Fruit fly (Drosophila melanogaster) S2 (cell line): Measurements from ENCODE around the gene me31B.

ENCODE experiments used
- CG8478 ChIP-seq: fragments of >200 bp; optimal IDR thresholded peaks from 2 replicates; lab custom pipeline; 2018
- CTCF ChIP-seq, 2 experiments: fragments of >200 bp; optimal IDR thresholded peaks; 2 replicates each; lab custom pipeline; 2018

DNA sequence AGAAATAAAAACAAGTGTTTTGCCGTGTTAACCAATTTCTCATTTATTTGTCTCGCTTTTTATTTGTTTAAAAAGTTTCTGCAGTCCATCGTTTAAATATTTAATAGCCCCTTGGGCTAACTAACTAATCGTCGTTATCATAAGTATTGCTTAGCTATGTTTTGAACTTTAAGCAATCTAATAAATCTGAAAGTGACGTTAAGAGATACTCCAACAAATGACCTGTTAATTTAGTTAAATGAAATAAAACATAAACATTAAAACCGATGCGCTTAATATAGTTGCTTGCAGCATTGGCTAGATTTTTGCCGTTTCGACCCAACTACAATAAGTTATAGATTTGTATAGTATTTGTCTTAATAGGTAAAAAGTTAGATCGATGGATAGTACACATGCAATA is 22.6 kb downstream of the me31B start:
- TF ChIP-seq CG8478 (lab: Kevin White, UChicago): no peak
- TF ChIP-seq CTCF (optimal IDR thresholded peaks at IDR 0.05; lab: Kevin White, UChicago): no peak
